Fruit fly (Drosophila melanogaster) whole organism, adult: Measurements from ENCODE around the gene Rca1.
A peak's percentile ranks its signal among the peaks of the same experiment; 100 is the strongest.

Source experiments
- CG12768 ChIP-seq: fragments of 200-800 bp; sonication (Bioruptor generic); optimal IDR thresholded peaks from 2 replicates; lab custom pipeline; 2017; ENCODE audit warnings: missing biosample characterization, missing genetic modification characterization, mild to moderate bottlenecking, moderate library complexity, missing genetic modification reagents
- CG7101 ChIP-seq: fragments of 200-800 bp; sonication (Bioruptor generic); optimal IDR thresholded peaks from 2 replicates; lab custom pipeline; 2018; ENCODE audit warnings: missing biosample characterization, mild to moderate bottlenecking, missing genetic modification characterization, moderate library complexity
- Hr96 ChIP-seq: fragments of 200-800 bp; sonication (Bioruptor generic); optimal IDR thresholded peaks from 2 replicates; lab custom pipeline; 2016; ENCODE audit warnings: missing biosample characterization, missing genetic modification characterization
- cnc ChIP-seq, 2 experiments: fragments of >200 bp; optimal IDR thresholded peaks; 2 replicates each; lab custom pipeline; 2017
- pad ChIP-seq: fragments of 200-800 bp; sonication (Bioruptor generic); optimal IDR thresholded peaks from 3 replicates; lab custom pipeline; 2017; ENCODE audit warnings: missing biosample characterization, missing genetic modification characterization, mild to moderate bottlenecking, moderate library complexity, missing genetic modification reagents

DNA sequence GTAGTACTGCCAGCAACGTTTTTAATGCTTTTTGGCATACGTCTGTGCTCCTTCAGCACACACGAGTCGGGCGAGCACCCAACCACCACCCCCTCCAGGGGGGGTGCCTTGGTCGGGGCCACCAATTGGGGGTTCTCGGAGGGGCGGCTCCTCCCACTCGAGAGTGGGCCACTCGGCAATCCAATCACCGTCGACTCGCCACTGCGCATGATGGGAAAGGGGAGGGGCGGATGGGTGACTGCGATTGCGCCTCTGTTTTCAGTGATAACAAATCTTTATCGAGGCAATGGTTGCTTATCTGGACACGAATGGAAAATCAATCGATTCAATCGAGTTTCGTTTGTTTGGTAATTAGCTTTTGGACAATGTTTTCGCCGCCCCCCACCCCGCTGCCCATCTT, 34.6 kb upstream of the Rca1 start:
- TF ChIP-seq Hr96 (GFP tag; lab: Kevin White, UChicago): no peak
- TF ChIP-seq CG7101 (tag; lab: Kevin White, UChicago): no peak
- peak; percentile 25 for TF ChIP-seq pad (GFP tag; lab: Kevin White, UChicago)
- TF ChIP-seq CG12768 (GFP tag; lab: Kevin White, UChicago): no peak
- no peak for TF ChIP-seq cnc (optimal IDR thresholded peaks at IDR 0.05; lab: Kevin White, UChicago)
